Fruit fly (Drosophila melanogaster) whole organism, embryonic: Measurements from ENCODE around the gene CG16985.

Experiments used
- Ada2b ChIP-seq: fragments of 200-800 bp; sonication (Bioruptor generic); IDR thresholded peaks from 2 replicates; pipeline ENCODE4 v1.3.6; 2022; ENCODE audit warnings: missing biosample characterization, missing genetic modification characterization
- Adf1 ChIP-seq: fragments of 200-800 bp; sonication (Bioruptor generic); IDR thresholded peaks from 2 replicates; pipeline ENCODE4 v1.3.6; 2022; ENCODE audit warnings: missing biosample characterization, missing genetic modification characterization
- Atf6 ChIP-seq: fragments of 200-800 bp; sonication (Bioruptor generic); IDR thresholded peaks from 2 replicates; pipeline ENCODE4 v1.3.6; 2022; ENCODE audit warnings: missing biosample characterization, missing genetic modification characterization
- CG10366 ChIP-seq: fragments of 200-800 bp; sonication (Bioruptor generic); IDR thresholded peaks from 2 replicates; pipeline ENCODE4 v1.3.6; 2022; ENCODE audit warnings: missing biosample characterization, missing genetic modification characterization
- CG11696 ChIP-seq: fragments of 200-800 bp; sonication (Bioruptor generic); IDR thresholded peaks from 2 replicates; pipeline ENCODE4 v1.3.6; 2022; ENCODE audit warnings: missing biosample characterization, missing genetic modification characterization
- CG13424 ChIP-seq: fragments of 200-800 bp; sonication (Bioruptor generic); optimal IDR thresholded peaks from 2 replicates; lab custom pipeline; 2019; ENCODE audit warnings: missing biosample characterization, mild to moderate bottlenecking, missing genetic modification characterization, moderate library complexity
- CG14441 ChIP-seq: fragments of 200-800 bp; sonication (Bioruptor generic); IDR thresholded peaks from 2 replicates; pipeline ENCODE4 v1.3.6; 2022; ENCODE audit warnings: missing biosample characterization, missing genetic modification characterization
- CG1603 ChIP-seq: fragments of 200-800 bp; sonication (Bioruptor generic); optimal IDR thresholded peaks from 2 replicates; lab custom pipeline; 2019; ENCODE audit warnings: missing biosample characterization, mild to moderate bottlenecking, missing genetic modification characterization, moderate library complexity
- CG17359 ChIP-seq: fragments of 200-800 bp; sonication (Bioruptor generic); optimal IDR thresholded peaks from 3 replicates; lab custom pipeline; 2018; ENCODE audit warnings: missing biosample characterization, mild to moderate bottlenecking, missing genetic modification characterization, moderate library complexity
- CG2120 ChIP-seq: fragments of 200-800 bp; sonication (Bioruptor generic); optimal IDR thresholded peaks from 3 replicates; lab custom pipeline; 2016; ENCODE audit warnings: missing biosample characterization, missing genetic modification characterization
- CG30403 ChIP-seq: fragments of 200-800 bp; sonication (Bioruptor generic); optimal IDR thresholded peaks from 3 replicates; lab custom pipeline; 2016; ENCODE audit warnings: missing biosample characterization, missing genetic modification characterization
- CG32532 ChIP-seq: fragments of 200-800 bp; sonication (Bioruptor generic); IDR thresholded peaks from 2 replicates; pipeline ENCODE4 v1.3.6; 2022; ENCODE audit warnings: missing biosample characterization, missing genetic modification characterization
- CG32772 ChIP-seq: fragments of 200-800 bp; sonication (Bioruptor generic); IDR thresholded peaks from 2 replicates; pipeline ENCODE4 v1.3.6; 2022; ENCODE audit warnings: missing biosample characterization, missing genetic modification characterization
- CG6765 ChIP-seq: fragments of 200-800 bp; sonication (Bioruptor generic); optimal IDR thresholded peaks from 3 replicates; lab custom pipeline; 2017; ENCODE audit warnings: missing biosample characterization, mild to moderate bottlenecking, missing genetic modification characterization
- CG6854 ChIP-seq: fragments of 200-800 bp; sonication (Bioruptor generic); optimal IDR thresholded peaks from 3 replicates; lab custom pipeline; 2017; ENCODE audit warnings: missing biosample characterization, mild to moderate bottlenecking, missing genetic modification characterization
- CG7839 ChIP-seq: fragments of 200-800 bp; sonication (Bioruptor generic); optimal IDR thresholded peaks from 3 replicates; lab custom pipeline; 2018; ENCODE audit warnings: missing biosample characterization, mild to moderate bottlenecking, missing genetic modification characterization, moderate library complexity
- CG8765 ChIP-seq: fragments of 200-800 bp; sonication (Bioruptor generic); IDR thresholded peaks from 2 replicates; pipeline ENCODE4 v1.3.6; 2022; ENCODE audit warnings: missing biosample characterization, missing genetic modification characterization
- CG8924 ChIP-seq: fragments of 200-800 bp; optimal IDR thresholded peaks from 3 replicates; lab custom pipeline; 2019; ENCODE audit warnings: missing biosample characterization, mild to moderate bottlenecking, missing genetic modification characterization, moderate library complexity
- CG9817 ChIP-seq: fragments of 200-800 bp; sonication (Bioruptor generic); optimal IDR thresholded peaks from 2 replicates; lab custom pipeline; 2018; ENCODE audit warnings: missing biosample characterization, mild to moderate bottlenecking, missing genetic modification characterization, moderate library complexity
- CG9876 ChIP-seq: fragments of 200-800 bp; sonication (Bioruptor generic); optimal IDR thresholded peaks from 2 replicates; lab custom pipeline; 2016; ENCODE audit warnings: missing biosample characterization, missing genetic modification characterization
- CG9932 ChIP-seq: fragments of 200-800 bp; sonication (Bioruptor generic); IDR thresholded peaks from 2 replicates; pipeline ENCODE4 v1.3.6; 2022; ENCODE audit warnings: missing biosample characterization, missing genetic modification characterization
- Drgx ChIP-seq: fragments of 200-800 bp; sonication (Bioruptor generic); IDR thresholded peaks from 2 replicates; pipeline ENCODE4 v1.3.6; 2022; ENCODE audit warnings: missing biosample characterization, missing genetic modification characterization
- E2f1 ChIP-seq: fragments of 200-800 bp; sonication (Bioruptor generic); IDR thresholded peaks from 2 replicates; pipeline ENCODE4 v1.3.6; 2022; ENCODE audit warnings: missing biosample characterization, missing genetic modification characterization
- Eip74EF ChIP-seq, 2 experiments: fragments of 200-800 bp in 1 of 2; fragments of >200 bp in 1 of 2; sonication (Bioruptor generic) in 1 of 2; optimal IDR thresholded peaks; 2 replicates each; lab custom pipeline; 2017 to 2019; ENCODE audit warnings: missing biosample characterization in 2 of 2, missing genetic modification characterization in 2 of 2, mild to moderate bottlenecking in 1 of 2, moderate library complexity in 1 of 2
- Fer1 ChIP-seq: fragments of 200-800 bp; sonication (Bioruptor generic); optimal IDR thresholded peaks from 2 replicates; lab custom pipeline; 2017; ENCODE audit warnings: missing biosample characterization, mild to moderate bottlenecking, missing genetic modification characterization
- Gug ChIP-seq: fragments of 200-800 bp; sonication (Bioruptor generic); IDR thresholded peaks from 4 replicates; pipeline ENCODE4 v1.3.6; 2022; ENCODE audit warnings: missing biosample characterization, missing genetic modification characterization
- HHEX ChIP-seq: fragments of 200-800 bp; sonication (Bioruptor generic); optimal IDR thresholded peaks from 3 replicates; lab custom pipeline; 2017; ENCODE audit warnings: missing biosample characterization, mild to moderate bottlenecking, missing genetic modification characterization, missing genetic modification reagents
- HLH3B ChIP-seq: fragments of 200-800 bp; sonication (Bioruptor generic); IDR thresholded peaks from 2 replicates; pipeline ENCODE4 v1.3.6; 2022; ENCODE audit warnings: missing biosample characterization, missing genetic modification characterization
- Hmx ChIP-seq: fragments of 200-800 bp; sonication (Bioruptor generic); optimal IDR thresholded peaks from 2 replicates; lab custom pipeline; 2016; ENCODE audit warnings: missing biosample characterization, missing genetic modification characterization
- Hr51 ChIP-seq, 2 experiments: fragments of 200-800 bp; sonication (Bioruptor generic); optimal IDR thresholded peaks; 2 replicates in 1 of 2; 3 replicates in 1 of 2; lab custom pipeline; 2016 to 2018; ENCODE audit warnings: missing biosample characterization in 2 of 2, missing genetic modification characterization in 2 of 2, mild to moderate bottlenecking in 1 of 2, moderate library complexity in 1 of 2
- Hr78 ChIP-seq, 2 experiments: fragments of 200-800 bp in 1 of 2; fragments of >200 bp in 1 of 2; sonication (Bioruptor generic) in 1 of 2; optimal IDR thresholded peaks; 2 replicates each; lab custom pipeline; 2017 to 2019; ENCODE audit warnings: missing biosample characterization in 2 of 2, missing genetic modification characterization in 2 of 2, mild to moderate bottlenecking in 1 of 2, moderate library complexity in 1 of 2
- Ptx1 ChIP-seq: fragments of 200-800 bp; sonication (Bioruptor generic); IDR thresholded peaks from 2 replicates; pipeline ENCODE4 v1.3.6; 2022; ENCODE audit warnings: missing biosample characterization, missing genetic modification characterization
- Rfx ChIP-seq: fragments of 200-800 bp; sonication (Bioruptor generic); IDR thresholded peaks from 2 replicates; pipeline ENCODE4 v1.3.6; 2022; ENCODE audit warnings: missing biosample characterization, missing genetic modification characterization
- Sox100B ChIP-seq: fragments of 200-800 bp; sonication (Bioruptor generic); optimal IDR thresholded peaks from 3 replicates; lab custom pipeline; 2018; ENCODE audit warnings: missing biosample characterization, mild to moderate bottlenecking, missing genetic modification characterization
- dysf ChIP-seq: fragments of 200-800 bp; sonication (Bioruptor generic); IDR thresholded peaks from 3 replicates; pipeline ENCODE4 v1.3.6; 2022; ENCODE audit warnings: missing biosample characterization, missing genetic modification characterization
- esg ChIP-seq: fragments of 200-800 bp; sonication (Bioruptor generic); conservative IDR thresholded peaks from 2 replicates; pipeline ENCODE4 v1.3.6; 2022; ENCODE audit warnings: missing biosample characterization, missing genetic modification characterization
- fd3F ChIP-seq: fragments of 200-800 bp; sonication (Bioruptor generic); optimal IDR thresholded peaks from 2 replicates; lab custom pipeline; 2018; ENCODE audit warnings: missing biosample characterization, mild to moderate bottlenecking, missing genetic modification characterization, moderate library complexity
- gcm ChIP-seq: fragments of 200-800 bp; sonication (Bioruptor generic); optimal IDR thresholded peaks from 2 replicates; lab custom pipeline; 2019; ENCODE audit warnings: missing biosample characterization, mild to moderate bottlenecking, missing genetic modification characterization, moderate library complexity
- gem ChIP-seq: fragments of 200-800 bp; sonication (Bioruptor generic); optimal IDR thresholded peaks from 2 replicates; lab custom pipeline; 2019; ENCODE audit warnings: missing biosample characterization, mild to moderate bottlenecking, missing genetic modification characterization, moderate library complexity
- pan ChIP-seq, 4 experiments: fragments of >200 bp in 3 of 4; fragments of 200-800 bp in 1 of 4; sonication (Bioruptor generic) in 1 of 4; optimal IDR thresholded peaks in 3 of 4; IDR thresholded peaks in 1 of 4; 2 replicates each; pipeline versions ENCODE4 v1.3.6 to Lab custom; 2017 to 2022; ENCODE audit warnings: missing biosample characterization in 2 of 4, missing genetic modification characterization in 2 of 4, mixed read lengths in 1 of 4
- phol ChIP-seq: fragments of 200-800 bp; sonication (Bioruptor generic); optimal IDR thresholded peaks from 3 replicates; lab custom pipeline; 2018; ENCODE audit warnings: missing biosample characterization, mild to moderate bottlenecking, missing genetic modification characterization, moderate library complexity
- prd ChIP-seq, 3 experiments: fragments of >200 bp in 2 of 3; fragments of 200-800 bp in 1 of 3; sonication (Bioruptor generic) in 1 of 3; optimal IDR thresholded peaks in 2 of 3; IDR thresholded peaks in 1 of 3; 2 replicates in 2 of 3; 3 replicates in 1 of 3; pipeline versions ENCODE4 v1.3.6 to Lab custom; 2017 to 2022; ENCODE audit warnings: missing biosample characterization in 1 of 3, missing genetic modification characterization in 1 of 3
- pros ChIP-seq: fragments of 200-800 bp; sonication (Bioruptor generic); optimal IDR thresholded peaks from 3 replicates; lab custom pipeline; 2019; ENCODE audit warnings: missing biosample characterization, mild to moderate bottlenecking, missing genetic modification characterization, moderate library complexity
- tap ChIP-seq: fragments of 200-800 bp; optimal IDR thresholded peaks from 3 replicates; lab custom pipeline; 2019; ENCODE audit warnings: missing biosample characterization, mild to moderate bottlenecking, missing genetic modification characterization, moderate library complexity
- toy ChIP-seq: fragments of 200-800 bp; sonication (Bioruptor generic); IDR thresholded peaks from 2 replicates; pipeline ENCODE4 v1.3.6; 2022; ENCODE audit warnings: missing biosample characterization, missing genetic modification characterization
- ttk ChIP-seq: fragments of 200-800 bp; sonication (Bioruptor generic); IDR thresholded peaks from 2 replicates; pipeline ENCODE4 v2.1.2; 2022; ENCODE audit warnings: missing biosample characterization, missing genetic modification characterization
- twi ChIP-seq: fragments of 200-800 bp; optimal IDR thresholded peaks from 2 replicates; lab custom pipeline; 2019; ENCODE audit warnings: missing biosample characterization, mild to moderate bottlenecking, missing genetic modification characterization, moderate library complexity
- unpg ChIP-seq: fragments of 200-800 bp; sonication (Bioruptor generic); optimal IDR thresholded peaks from 3 replicates; lab custom pipeline; 2018; ENCODE audit warnings: missing biosample characterization, mild to moderate bottlenecking, missing genetic modification characterization, moderate library complexity
- yki ChIP-seq: fragments of >200 bp; optimal IDR thresholded peaks from 3 replicates; lab custom pipeline; 2018

The CG16985 gene

DNA sequence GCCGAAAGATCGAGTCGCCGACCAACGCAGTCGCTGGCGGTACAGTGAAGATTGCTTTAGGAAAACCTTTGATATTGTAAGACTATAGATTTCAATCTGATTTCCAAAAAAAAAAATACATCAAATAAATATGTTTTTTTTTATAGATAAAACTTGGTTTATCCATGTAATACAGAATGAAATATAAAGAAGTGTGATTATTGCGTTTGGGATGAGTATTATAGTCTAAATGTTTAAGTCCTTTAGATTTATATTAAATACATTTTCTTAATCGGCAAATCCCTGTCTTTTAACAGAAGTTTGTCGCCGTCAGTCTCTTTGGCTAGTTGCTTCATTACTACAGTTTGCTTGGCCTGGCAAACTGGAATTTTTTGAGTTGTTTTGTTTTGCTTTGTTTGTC is 17.2 kb upstream of the CG16985 start (continued):
- TF ChIP-seq CG9876 (GFP tag; lab: Kevin White, UChicago) (no peak), twi (tag; lab: Kevin White, UChicago) (no peak), ttk (GFP tag; lab: Robert Waterston, UW) (0 out of 2 replicates have a peak, but pooled peaks have one; percentile 23), Eip74EF (GFP tag; optimal IDR thresholded peaks at IDR 0.05; lab: Kevin White, UChicago) (peak in 1 of 2 experiments; percentile 4), pan (optimal IDR thresholded peaks at IDR 0.05; lab: Kevin White, UChicago) (no peak), pan (GFP tag; optimal IDR thresholded peaks at IDR 0.05 in 1 of 2, IDR thresholded peaks at IDR 0.05 in 1 of 2) (peak in 1 of 2 experiments; percentile 66), unpg (GFP tag; lab: Kevin White, UChicago) (peak; percentile 15), CG8765 (no peak), Hr51 (GFP tag; optimal IDR thresholded peaks at IDR 0.05; lab: Kevin White, UChicago) (peak in 1 of 2 experiments; percentile 56), CG9817 (tag; lab: Kevin White, UChicago) (peak; percentile 11), CG1603 (tag; lab: Kevin White, UChicago) (no peak), CG11696 (GFP tag; lab: Robert Waterston, UW) (peak; percentile 18; the same call in 1 of the 2 replicates), Ada2b (peak; percentile 36), CG17359 (tag; lab: Kevin White, UChicago) (peak; percentile 3), CG7839 (tag; lab: Kevin White, UChicago) (peak; percentile 66), Atf6 (peak; percentile 47), CG8924 (tag; lab: Kevin White, UChicago) (no peak), Hmx (GFP tag; lab: Kevin White, UChicago) (no peak), Hr78 (GFP tag; optimal IDR thresholded peaks at IDR 0.05; lab: Kevin White, UChicago) (no peak), CG9932 (peak; percentile 31; the same call in 1 of the 2 replicates), Adf1 (GFP tag; lab: Robert Waterston, UW) (no peak), CG2120 (GFP tag; lab: Kevin White, UChicago) (peak; percentile 39), CG13424 (tag; lab: Kevin White, UChicago) (peak; percentile 27), prd (optimal IDR thresholded peaks at IDR 0.05; lab: Kevin White, UChicago) (no peak), prd (GFP tag; IDR thresholded peaks at IDR 0.05; lab: Robert Waterston, UW) (peak; percentile 43; the same call in 2 of the 3 replicates), HLH3B (GFP tag; lab: Robert Waterston, UW) (peak; percentile 41; the same call in 1 of the 2 replicates), Rfx (GFP tag; lab: Robert Waterston, UW) (peak; percentile 59), Sox100B (GFP tag; lab: Kevin White, UChicago) (peak; percentile 47), yki (no peak), CG6854 (peak; percentile 1), gem (tag; lab: Kevin White, UChicago) (peak; percentile 32), CG30403 (GFP tag; lab: Kevin White, UChicago) (peak; percentile 7), Drgx (peak; percentile 1; the same call in 1 of the 2 replicates), dysf (GFP tag; lab: Robert Waterston, UW) (peak; percentile 64; the same call in 2 of the 3 replicates), Fer1 (GFP tag; lab: Kevin White, UChicago) (peak; percentile 10), CG32772 (GFP tag; lab: Robert Waterston, UW) (peak; percentile 47; the same call in 1 of the 2 replicates), E2f1 (GFP tag; lab: Robert Waterston, UW) (peak; percentile 66), CG10366 (GFP tag; lab: Robert Waterston, UW) (peak; percentile 35; the same call in 1 of the 2 replicates), esg (GFP tag; lab: Robert Waterston, UW) (peak; percentile 49), HHEX (GFP tag; lab: Kevin White, UChicago) (no peak), pros (GFP tag; lab: Kevin White, UChicago) (no peak), CG14441 (GFP tag; lab: Robert Waterston, UW) (peak; percentile 53; the same call in 1 of the 2 replicates), CG6765 (GFP tag; lab: Kevin White, UChicago) (peak; percentile 19), fd3F (peak; percentile 51), tap (tag; lab: Kevin White, UChicago) (no peak), Ptx1 (GFP tag; lab: Robert Waterston, UW) (peak; percentile 79), Gug (GFP tag; lab: Robert Waterston, UW) (0 out of 4 replicates have a peak, but pooled peaks have one; percentile 7), phol (peak; percentile 11), toy (GFP tag; lab: Robert Waterston, UW) (no peak), CG32532 (GFP tag; lab: Robert Waterston, UW) (no peak), gcm (GFP tag; lab: Kevin White, UChicago) (no peak)
